Fruit fly (Drosophila melanogaster) whole organism: ENCODE measurements around the gene CG13837.

ENCODE experiments used
- CG8478 ChIP-seq: fragments of >200 bp; optimal IDR thresholded peaks from 2 replicates; lab custom pipeline; 2018; ENCODE audit warnings: inconsistent platforms
- Dll ChIP-seq: fragments of >200 bp; optimal IDR thresholded peaks from 2 replicates; lab custom pipeline; 2017

dm6 chr3R:22997912-22998622, 45.7 kb upstream of the CG13837 start, which contains the start of gene Nha2:
- no peak for TF ChIP-seq CG8478 (lab: Kevin White, UChicago)
- TF ChIP-seq Dll (lab: Kevin White, UChicago) = no peak
